Worm (Caenorhabditis elegans): ENCODE measurements around the gene gldi-5.

DNA sequence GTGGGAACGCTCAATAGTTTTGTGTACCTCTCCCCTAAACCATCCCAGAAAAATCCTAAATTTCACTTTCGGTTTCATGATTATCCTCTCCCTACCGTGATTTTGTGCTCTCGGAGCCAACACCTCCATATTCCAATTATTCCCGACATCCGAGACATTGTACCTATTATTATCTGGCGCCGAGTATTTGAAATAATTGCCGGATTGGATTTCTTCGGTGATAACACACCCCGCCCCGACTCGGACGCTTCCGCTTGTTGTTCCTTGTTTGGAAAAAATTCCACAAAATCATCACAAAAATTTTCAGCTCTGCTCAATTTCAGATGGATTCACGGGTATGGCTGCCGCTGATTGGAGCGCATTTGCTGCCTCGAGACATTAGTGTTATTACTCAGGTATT lies 18.8 kb upstream of the gldi-5 start, which contains the start of gene lin-48:
- TF ChIP-seq unc-39 (tag; optimal IDR thresholded peaks at IDR 0.05) (no peak), elt-1 (tag; optimal IDR thresholded peaks at IDR 0.05; ENCODE audit: borderline replicate concordance, insufficient read depth) (no peak), zip-8 (tag; optimal IDR thresholded peaks at IDR 0.05) (no peak), ztf-11 (tag; optimal IDR thresholded peaks at IDR 0.05) (no peak), nhr-237 (tag; optimal IDR thresholded peaks at IDR 0.05) (no peak), lsy-2 (tag; optimal IDR thresholded peaks at IDR 0.05) (no peak), unc-62 (GFP tag; optimal IDR thresholded peaks at IDR 0.05) (no peak), ceh-39 (tag; optimal IDR thresholded peaks at IDR 0.05) (no peak), ces-1 (GFP tag; optimal IDR thresholded peaks at IDR 0.05) (no peak), lin-32 (GFP tag; optimal IDR thresholded peaks at IDR 0.05) (no peak)
